Worm (Caenorhabditis elegans): ENCODE measurements around the gene lgc-58.

lgc-58 gene

DNA sequence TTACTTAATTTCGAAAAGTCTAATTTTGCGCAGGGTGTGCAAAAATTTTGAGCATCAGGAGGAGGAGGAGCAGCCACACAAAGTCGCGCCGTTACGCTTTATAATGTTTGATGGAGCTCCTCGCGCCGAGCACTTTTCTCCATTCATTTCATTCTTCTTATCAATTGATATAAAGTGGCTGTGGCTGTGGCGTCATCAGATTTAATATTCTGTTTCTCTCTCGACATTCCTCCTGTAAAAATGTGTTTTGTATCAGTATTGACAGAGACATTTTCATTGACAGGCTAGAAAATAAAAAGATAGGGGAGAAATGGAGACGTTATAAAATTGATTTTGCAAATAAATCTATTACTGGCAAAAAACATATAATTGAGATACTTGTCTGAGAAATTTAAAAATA is 54.0 kb downstream of the lgc-58 start (continued):
- peak; percentile 32 for TF ChIP-seq mes-2 (tag; optimal IDR thresholded peaks at IDR 0.05; ENCODE audit: poor library complexity, severe bottlenecking)
- TF ChIP-seq lin-38 (GFP tag; IDR thresholded peaks at IDR 0.05): no peak
- no peak for TF ChIP-seq unc-39 (tag; optimal IDR thresholded peaks at IDR 0.05)
- no peak for TF ChIP-seq daf-19 (GFP tag; conservative IDR thresholded peaks at IDR 0.05)
- no peak for TF ChIP-seq daf-8 (GFP tag; IDR thresholded peaks at IDR 0.05)
- no peak for TF ChIP-seq snpc-1.2 (GFP tag; IDR thresholded peaks at IDR 0.05)
- TF ChIP-seq egl-27 (tag; optimal IDR thresholded peaks at IDR 0.05): no peak
- TF ChIP-seq ZK337.2 (GFP tag; IDR thresholded peaks at IDR 0.05): no peak
- no peak for TF ChIP-seq spr-1 (tag; optimal IDR thresholded peaks at IDR 0.05)
- no peak for TF ChIP-seq lin-15B (tag; optimal IDR thresholded peaks at IDR 0.05)
- no peak for TF ChIP-seq zfp-3 (GFP tag; conservative IDR thresholded peaks at IDR 0.05)
- no peak for TF ChIP-seq ceh-20 (GFP tag; IDR thresholded peaks at IDR 0.05)
- no peak for TF ChIP-seq Y75B8A.6 (GFP tag; IDR thresholded peaks at IDR 0.05)
- TF ChIP-seq hlh-30 (tag; optimal IDR thresholded peaks at IDR 0.05; ENCODE audit: insufficient read depth): no peak
- peak; percentile 81 for TF ChIP-seq dve-1 (tag; optimal IDR thresholded peaks at IDR 0.05; ENCODE audit: insufficient read depth)
- no peak for TF ChIP-seq attf-4 (tag; optimal IDR thresholded peaks at IDR 0.05)
- TF ChIP-seq zip-11 (GFP tag; IDR thresholded peaks at IDR 0.05): no peak
- TF ChIP-seq ctbp-1 (GFP tag; IDR thresholded peaks at IDR 0.05): no peak
- TF ChIP-seq fkh-10 (GFP tag; optimal IDR thresholded peaks at IDR 0.05): no peak
- TF ChIP-seq php-3 (GFP tag; IDR thresholded peaks at IDR 0.05): peak; percentile 53; the same call in 1 of the 2 replicates
- TF ChIP-seq unc-130 (GFP tag; optimal IDR thresholded peaks at IDR 0.05): no peak
- no peak for TF ChIP-seq dpl-1 (GFP tag; optimal IDR thresholded peaks at IDR 0.05)
- TF ChIP-seq lin-1 (GFP tag; IDR thresholded peaks at IDR 0.05): no peak
- no peak for TF ChIP-seq ceh-44 (GFP tag; IDR thresholded peaks at IDR 0.05)
- peak; percentile 5 for TF ChIP-seq nhr-6 (tag; optimal IDR thresholded peaks at IDR 0.05)
- no peak for TF ChIP-seq vab-7 (GFP tag; IDR thresholded peaks at IDR 0.05)
- no peak for TF ChIP-seq ztf-7 (tag; optimal IDR thresholded peaks at IDR 0.05)
- TF ChIP-seq nhr-25 (tag; optimal IDR thresholded peaks at IDR 0.05; ENCODE audit: borderline replicate concordance, insufficient read depth): no peak
- TF ChIP-seq hif-1 (tag; optimal IDR thresholded peaks at IDR 0.05): no peak
- TF ChIP-seq dmd-9 (GFP tag; IDR thresholded peaks at IDR 0.05): no peak
- TF ChIP-seq jun-1 (tag; optimal IDR thresholded peaks at IDR 0.05): no peak
- no peak for TF ChIP-seq nhr-10 (tag; optimal IDR thresholded peaks at IDR 0.05)
- no peak for TF ChIP-seq duxl-1 (tag; optimal IDR thresholded peaks at IDR 0.05; ENCODE audit: poor library complexity)
- peak; percentile 81 for TF ChIP-seq pqm-1 (tag; optimal IDR thresholded peaks at IDR 0.05)
- TF ChIP-seq mdl-1 (tag; optimal IDR thresholded peaks at IDR 0.05): peak in 1 of 2 experiments; percentile 26
- TF ChIP-seq Y105C5A.15 (GFP tag; IDR thresholded peaks at IDR 0.05): no peak
- no peak for TF ChIP-seq egl-43 (GFP tag; IDR thresholded peaks at IDR 0.05)
- no peak for TF ChIP-seq nhr-111 (GFP tag; optimal IDR thresholded peaks at IDR 0.05)
- TF ChIP-seq ces-1 (GFP tag; optimal IDR thresholded peaks at IDR 0.05): no peak
- TF ChIP-seq hmg-1.1 (GFP tag; IDR thresholded peaks at IDR 0.05): no peak
- no peak for TF ChIP-seq zag-1 (tag; optimal IDR thresholded peaks at IDR 0.05)
- no peak for TF ChIP-seq ZK546.5 (tag; optimal IDR thresholded peaks at IDR 0.05)
- no peak for TF ChIP-seq zfp-2 (tag; optimal IDR thresholded peaks at IDR 0.05)
- TF ChIP-seq tra-1 (GFP tag; IDR thresholded peaks at IDR 0.05): no peak
- no peak for TF ChIP-seq madf-9 (GFP tag; conservative IDR thresholded peaks at IDR 0.05)
- no peak for TF ChIP-seq snpc-4 (tag; optimal IDR thresholded peaks at IDR 0.05)
- TF ChIP-seq lsy-2 (tag; optimal IDR thresholded peaks at IDR 0.05): peak in 1 of 2 experiments; percentile 16
- TF ChIP-seq lim-7 (GFP tag; IDR thresholded peaks at IDR 0.05): no peak
- TF ChIP-seq Y5F2A.4 (GFP tag; optimal IDR thresholded peaks at IDR 0.05): no peak
- no peak for TF ChIP-seq D1046.2 (GFP tag; IDR thresholded peaks at IDR 0.05)
- no peak for TF ChIP-seq gei-8 (GFP tag; optimal IDR thresholded peaks at IDR 0.05)

Measured in whole organism, L4 larva.